Fruit fly (Drosophila melanogaster): ENCODE data around the gene CG18754.

CG18754 gene

dm6 chr3R:23678349-23679193, 5.3 kb upstream of the CG18754 start, which contains the start of gene GILT2 (continued):
- TF ChIP-seq grau (tag; optimal IDR thresholded peaks at IDR 0.05) (peak; percentile 92), CG12299 (tag; optimal IDR thresholded peaks at IDR 0.05) (peak; percentile 84), ara (GFP tag; IDR thresholded peaks at IDR 0.05) (peak; percentile 92), klu (GFP tag; IDR thresholded peaks at IDR 0.05) (peak; percentile 82), CG3838 (GFP tag; optimal IDR thresholded peaks at IDR 0.05) (peak; percentile 63), jigr1 (GFP tag; IDR thresholded peaks at IDR 0.05) (peak; percentile 57; the same call in 2 of the 3 replicates), eve (GFP tag; optimal IDR thresholded peaks at IDR 0.05) (no peak), CG8089 (GFP tag; optimal IDR thresholded peaks at IDR 0.05) (no peak), CG7357 (GFP tag; IDR thresholded peaks at IDR 0.05) (peak; percentile 86), exex (tag; optimal IDR thresholded peaks at IDR 0.05) (peak; percentile 78), TFAM (GFP tag; optimal IDR thresholded peaks at IDR 0.05) (peak; percentile 34), pzg (GFP tag; optimal IDR thresholded peaks at IDR 0.05) (no peak), Taf1 (GFP tag; IDR thresholded peaks at IDR 0.05) (peak; percentile 72), CG17568 (GFP tag; optimal IDR thresholded peaks at IDR 0.05) (no peak), al (GFP tag; IDR thresholded peaks at IDR 0.05) (peak; percentile 74), NC2α (GFP tag; optimal IDR thresholded peaks at IDR 0.05) (no peak), CG6654 (GFP tag; optimal IDR thresholded peaks at IDR 0.05) (peak; percentile 83), CG8281 (tag; optimal IDR thresholded peaks at IDR 0.05) (peak; percentile 78), CG10431 (GFP tag; optimal IDR thresholded peaks at IDR 0.05) (peak; percentile 84), Ptx1 (GFP tag; IDR thresholded peaks at IDR 0.05) (peak; percentile 95), CG34422 (GFP tag; IDR thresholded peaks at IDR 0.05) (peak; percentile 91), gfzf (GFP tag; optimal IDR thresholded peaks at IDR 0.05) (no peak), pum (GFP tag; optimal IDR thresholded peaks at IDR 0.05) (peak; percentile 39), Gsc (GFP tag; IDR thresholded peaks at IDR 0.05) (peak; percentile 63), CG14050 (GFP tag; IDR thresholded peaks at IDR 0.05) (peak; percentile 83), cato (GFP tag; optimal IDR thresholded peaks at IDR 0.05; ENCODE audit: borderline replicate concordance) (peak; percentile 85), Oaz (GFP tag; IDR thresholded peaks at IDR 0.05) (peak; percentile 82), CTCF (GFP tag; optimal IDR thresholded peaks at IDR 0.05) (peak; percentile 27), CG15479 (GFP tag; optimal IDR thresholded peaks at IDR 0.05) (no peak), tio (GFP tag; optimal IDR thresholded peaks at IDR 0.05) (peak; percentile 77), CG5245 (GFP tag; optimal IDR thresholded peaks at IDR 0.05) (peak; percentile 89), Opbp (GFP tag; IDR thresholded peaks at IDR 0.05; ENCODE audit: partially characterized antibody) (no peak), Hr51 (GFP tag; optimal IDR thresholded peaks at IDR 0.05) (peak; percentile 78 to 95), Trl (optimal IDR thresholded peaks at IDR 0.05) (no peak), Trl (GFP tag; optimal IDR thresholded peaks at IDR 0.05) (peak; percentile 13), ftz-f1 (GFP tag; optimal IDR thresholded peaks at IDR 0.05) (peak; percentile 43), CG6765 (GFP tag; optimal IDR thresholded peaks at IDR 0.05) (peak; percentile 88), mld (GFP tag; IDR thresholded peaks at IDR 0.05; ENCODE audit: partially characterized antibody) (no peak), kah (GFP tag; optimal IDR thresholded peaks at IDR 0.05) (peak; percentile 88), crc (GFP tag; optimal IDR thresholded peaks at IDR 0.05) (no peak), CG10274 (GFP tag; optimal IDR thresholded peaks at IDR 0.05) (peak; percentile 67), pb (GFP tag; optimal IDR thresholded peaks at IDR 0.05) (no peak), CG6813 (GFP tag; optimal IDR thresholded peaks at IDR 0.05) (peak; percentile 92), Dad (GFP tag; optimal IDR thresholded peaks at IDR 0.05) (peak; percentile 61), Ssrp (tag; optimal IDR thresholded peaks at IDR 0.05) (peak; percentile 90), CG4707 (GFP tag; optimal IDR thresholded peaks at IDR 0.05) (peak; percentile 57), tup (GFP tag; optimal IDR thresholded peaks at IDR 0.05) (peak; percentile 63), ken (GFP tag; IDR thresholded peaks at IDR 0.05) (peak; percentile 89), dan (GFP tag; IDR thresholded peaks at IDR 0.05) (no peak), nom (GFP tag; optimal IDR thresholded peaks at IDR 0.05) (peak; percentile 39)
